Worm (Caenorhabditis elegans) whole organism, L1 larva: ENCODE results near the gene sru-29.

Source experiments
- C04F5.9 ChIP-seq: sonication (generic microtip); optimal IDR thresholded peaks from 2 replicates; lab custom pipeline; 2016; ENCODE audit warnings: missing genetic modification characterization, missing compliant biosample characterization
- C16A3.4 ChIP-seq: fragments of 150-350 bp; optimal IDR thresholded peaks from 2 replicates; lab custom pipeline; 2014; ENCODE audit warnings: missing biosample characterization, missing genetic modification characterization
- F16B12.6 ChIP-seq: fragments of 150-350 bp; optimal IDR thresholded peaks from 2 replicates; lab custom pipeline; 2014; ENCODE audit warnings: missing biosample characterization, missing genetic modification characterization
- Y116A8C.19 ChIP-seq: sonication (generic microtip); optimal IDR thresholded peaks from 2 replicates; lab custom pipeline; 2016; ENCODE audit warnings: missing compliant biosample characterization, missing genetic modification characterization, borderline replicate concordance
- alr-1 ChIP-seq: fragments of 200-800 bp; sonication (Bioruptor generic); optimal IDR thresholded peaks from 2 replicates; lab custom pipeline; 2018; ENCODE audit warnings: borderline replicate concordance, mild to moderate bottlenecking, missing genetic modification characterization, missing compliant biosample characterization
- ceh-63 ChIP-seq: fragments of 200-800 bp; sonication (Bioruptor generic); optimal IDR thresholded peaks from 2 replicates; lab custom pipeline; 2018; ENCODE audit warnings: mild to moderate bottlenecking, missing genetic modification characterization, missing compliant biosample characterization
- ceh-8 ChIP-seq: fragments of 200-800 bp; sonication (Bioruptor generic); optimal IDR thresholded peaks from 2 replicates; lab custom pipeline; 2018; ENCODE audit warnings: mild to moderate bottlenecking, missing genetic modification characterization, moderate library complexity, missing compliant biosample characterization
- ceh-82 ChIP-seq, 3 experiments: fragments of 150-350 bp in 1 of 3; sonication (generic microtip) in 2 of 3; optimal IDR thresholded peaks; 2 replicates each; lab custom pipeline; 2014 to 2017; ENCODE audit warnings: missing biosample characterization in 3 of 3, missing genetic modification characterization in 3 of 3
- ceh-90 ChIP-seq: sonication (generic microtip); optimal IDR thresholded peaks from 2 replicates; lab custom pipeline; 2016; ENCODE audit warnings: missing genetic modification characterization, missing compliant biosample characterization
- ces-1 ChIP-seq: fragments of 150-350 bp; optimal IDR thresholded peaks from 2 replicates; lab custom pipeline; 2014; ENCODE audit warnings: missing biosample characterization, missing genetic modification reagents, missing genetic modification characterization
- dpl-1 ChIP-seq, 3 experiments: fragments of 150-350 bp in 2 of 3; sonication (generic microtip) in 1 of 3; optimal IDR thresholded peaks; 2 replicates each; lab custom pipeline; 2014 to 2017; ENCODE audit warnings: missing biosample characterization in 3 of 3, missing genetic modification characterization in 3 of 3, missing genetic modification reagents in 3 of 3
- efl-1 ChIP-seq, 4 experiments: fragments of 150-350 bp; optimal IDR thresholded peaks in 3 of 4; peaks in 1 of 4; 1 replicate in 1 of 4; 2 replicates in 3 of 4; lab custom pipeline; 2014; ENCODE audit warnings: missing biosample characterization in 2 of 4, missing genetic modification characterization in 2 of 4, missing genetic modification reagents in 2 of 4
- elt-2 ChIP-seq: sonication (generic microtip); optimal IDR thresholded peaks from 2 replicates; lab custom pipeline; 2016; ENCODE audit warnings: missing genetic modification characterization, mild to moderate bottlenecking, inconsistent platforms, missing compliant biosample characterization, missing genetic modification reagents
- grh-1 ChIP-seq: fragments of 200-800 bp; sonication (Bioruptor generic); IDR thresholded peaks from 2 replicates; pipeline ENCODE4 v1.3.6; 2022; ENCODE audit warnings: missing genetic modification reagents, missing genetic modification characterization, missing compliant biosample characterization
- irx-1 ChIP-seq: sonication (generic microtip); optimal IDR thresholded peaks from 2 replicates; lab custom pipeline; 2016; ENCODE audit warnings: missing genetic modification characterization, missing compliant biosample characterization
- lin-15B ChIP-seq: fragments of 150-350 bp; sonication (generic microtip); optimal IDR thresholded peaks from 3 replicates; lab custom pipeline; 2014; ENCODE audit warnings: missing biosample characterization, missing genetic modification characterization
- lin-39 ChIP-seq: fragments of 150-350 bp; optimal IDR thresholded peaks from 2 replicates; lab custom pipeline; 2014; ENCODE audit warnings: missing biosample characterization, missing genetic modification reagents, missing genetic modification characterization
- lir-3 ChIP-seq: sonication (generic microtip); optimal IDR thresholded peaks from 2 replicates; lab custom pipeline; 2016; ENCODE audit warnings: mild to moderate bottlenecking, missing genetic modification characterization, moderate library complexity, missing compliant biosample characterization; ENCODE audit not compliant: poor library complexity
- lsy-2 ChIP-seq, 2 experiments: fragments of 150-350 bp; optimal IDR thresholded peaks; 2 replicates each; lab custom pipeline; 2014; ENCODE audit warnings: missing biosample characterization in 2 of 2, missing genetic modification characterization in 2 of 2
- mep-1 ChIP-seq: fragments of 150-350 bp; optimal IDR thresholded peaks from 2 replicates; lab custom pipeline; 2014; ENCODE audit warnings: missing biosample characterization, missing genetic modification characterization
- nhr-47 ChIP-seq: sonication (generic microtip); optimal IDR thresholded peaks from 2 replicates; lab custom pipeline; 2016; ENCODE audit warnings: mild to moderate bottlenecking, missing genetic modification characterization, moderate library complexity, missing compliant biosample characterization
- nhr-85 ChIP-seq: sonication (generic microtip); peaks from one replicate; lab custom pipeline; 2016; ENCODE audit warnings: missing genetic modification characterization, inconsistent platforms, missing compliant biosample characterization
- nhr-90 ChIP-seq: sonication (generic microtip); optimal IDR thresholded peaks from 2 replicates; lab custom pipeline; 2016; ENCODE audit warnings: mild to moderate bottlenecking, missing genetic modification characterization, missing compliant biosample characterization; ENCODE audit not compliant: poor library complexity
- pag-3 ChIP-seq: sonication (generic microtip); optimal IDR thresholded peaks from 2 replicates; lab custom pipeline; 2017; ENCODE audit warnings: missing genetic modification characterization, mild to moderate bottlenecking, missing compliant biosample characterization, antibody characterized with exemption, borderline replicate concordance; ENCODE audit not compliant: insufficient read depth
- rnt-1 ChIP-seq: sonication (generic microtip); optimal IDR thresholded peaks from 2 replicates; lab custom pipeline; 2016; ENCODE audit warnings: mild to moderate bottlenecking, missing genetic modification characterization, moderate library complexity, missing compliant biosample characterization
- skn-1 ChIP-seq: fragments of 150-350 bp; optimal IDR thresholded peaks from 2 replicates; lab custom pipeline; 2014; ENCODE audit warnings: missing biosample characterization, missing genetic modification characterization
- snpc-4 ChIP-seq: fragments of 150-350 bp; optimal IDR thresholded peaks from 2 replicates; lab custom pipeline; 2014; ENCODE audit warnings: missing biosample characterization, missing genetic modification characterization
- swsn-7 ChIP-seq: sonication (generic microtip); optimal IDR thresholded peaks from 2 replicates; lab custom pipeline; 2016; ENCODE audit warnings: missing genetic modification characterization, missing compliant biosample characterization
- unc-130 ChIP-seq: fragments of 150-350 bp; optimal IDR thresholded peaks from 2 replicates; lab custom pipeline; 2017; ENCODE audit warnings: missing biosample characterization, missing genetic modification characterization, inconsistent platforms
- unc-62 ChIP-seq: fragments of 150-350 bp; optimal IDR thresholded peaks from 2 replicates; lab custom pipeline; 2014; ENCODE audit warnings: missing biosample characterization, missing genetic modification reagents, missing genetic modification characterization
- vab-15 ChIP-seq: sonication (generic microtip); optimal IDR thresholded peaks from 2 replicates; lab custom pipeline; 2017; ENCODE audit warnings: missing genotype, mild to moderate bottlenecking, missing genetic modification characterization, missing compliant biosample characterization
- ztf-4 ChIP-seq: fragments of 150-350 bp; optimal IDR thresholded peaks from 2 replicates; lab custom pipeline; 2014; ENCODE audit warnings: missing biosample characterization, missing genetic modification characterization

The sru-29 gene

DNA sequence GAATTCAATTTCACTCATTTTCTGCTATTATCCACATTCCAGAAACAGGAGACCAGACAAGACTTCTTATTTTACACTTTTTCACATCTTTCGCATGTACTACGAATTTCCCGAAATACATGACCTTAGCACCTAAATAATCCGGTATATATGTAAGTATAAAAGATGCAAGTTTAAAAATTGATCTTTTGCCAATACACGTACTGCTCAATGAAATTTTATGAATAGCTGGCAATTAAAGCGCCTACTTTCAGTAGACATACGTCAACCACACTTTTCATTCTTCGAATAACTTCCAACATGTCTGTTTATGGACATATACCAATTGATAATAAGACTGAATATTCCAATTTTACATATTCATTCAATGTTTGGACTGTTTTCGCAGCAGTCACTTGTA is 8.1 kb upstream of the sru-29 start, which contains the start of gene sru-39:
Gene sru-39, plus strand, starts transcription at position 301 of the 400 bp plus-strand sequence.
- TF ChIP-seq efl-1 (optimal IDR thresholded peaks at IDR 0.05; lab: Kevin White, UChicago) (no peak), efl-1 (GFP tag; optimal IDR thresholded peaks at IDR 0.05 in 1 of 2; lab: Kevin White, UChicago) (peak in 1 of 2 experiments; percentile 72), rnt-1 (tag; lab: Kevin White, UChicago) (no peak)

DNA sequence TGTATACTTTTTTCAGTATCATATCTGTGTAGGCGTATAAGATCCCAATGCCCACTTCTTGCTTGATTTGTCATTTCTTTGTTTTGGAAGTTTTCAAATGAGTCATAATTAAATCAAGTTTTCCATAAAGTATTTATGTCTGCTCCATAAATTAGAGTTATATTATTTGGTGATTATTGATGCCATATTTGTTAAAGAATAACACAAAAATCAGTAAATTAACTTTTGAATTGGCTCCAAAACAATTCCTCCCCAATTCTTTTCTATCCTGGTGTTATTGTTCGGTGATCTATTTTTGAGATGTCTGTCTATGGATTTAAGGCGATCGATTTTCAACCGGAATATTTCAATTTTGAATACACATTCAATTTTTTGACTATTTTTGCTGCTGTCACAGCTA is 6.1 kb upstream of the sru-29 start, which contains the start of gene sru-37:
Gene sru-37, plus strand, starts transcription at position 301 of the 400 bp plus-strand sequence.
- TF ChIP-seq grh-1 (GFP tag; lab: Robert Waterston, UW) (no peak), dpl-1 (GFP tag; optimal IDR thresholded peaks at IDR 0.05; lab: Kevin White, UChicago) (no peak), nhr-90 (no peak), swsn-7 (tag; lab: Kevin White, UChicago) (no peak), unc-130 (tag; lab: Kevin White, UChicago) (no peak), F16B12.6 (tag; lab: Kevin White, UChicago) (no peak), C04F5.9 (tag; lab: Kevin White, UChicago) (no peak), C16A3.4 (tag; lab: Kevin White, UChicago) (no peak), ceh-63 (no peak), lsy-2 (tag; optimal IDR thresholded peaks at IDR 0.05; lab: Kevin White, UChicago) (no peak), pag-3 (tag; lab: Kevin White, UChicago) (no peak), nhr-47 (tag; lab: Kevin White, UChicago) (no peak), irx-1 (tag; lab: Kevin White, UChicago) (no peak), vab-15 (no peak), nhr-85 (tag; lab: Kevin White, UChicago) (no peak), skn-1 (tag; lab: Kevin White, UChicago) (no peak), alr-1 (tag; lab: Kevin White, UChicago) (no peak), ceh-90 (tag; lab: Kevin White, UChicago) (no peak)

DNA sequence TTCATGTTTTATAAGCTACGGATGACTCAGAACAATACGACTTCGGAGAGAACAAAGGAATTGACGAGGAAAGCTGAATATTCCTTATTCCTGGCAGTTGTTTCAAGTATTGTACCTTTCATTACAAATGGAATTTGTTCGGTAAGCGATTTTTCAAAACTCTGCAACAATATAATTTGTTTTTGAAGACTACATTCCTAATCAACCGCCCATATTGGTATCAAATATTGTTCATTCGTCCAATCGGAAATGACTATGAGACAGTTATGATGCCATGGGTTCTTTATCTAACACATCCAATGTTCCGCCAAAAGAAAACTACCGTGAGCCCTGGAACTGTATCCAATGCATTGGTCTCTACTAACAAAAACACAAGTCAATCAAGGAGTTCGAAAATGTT is 962 bp downstream of the sru-29 start:
- no peak for TF ChIP-seq unc-62 (GFP tag; lab: Kevin White, UChicago)
- no peak for TF ChIP-seq lin-15B (tag; lab: Kevin White, UChicago)
- no peak for TF ChIP-seq ceh-82 (tag; optimal IDR thresholded peaks at IDR 0.05; lab: Kevin White, UChicago)
- TF ChIP-seq irx-1 (tag; lab: Kevin White, UChicago), result no peak
- no peak for TF ChIP-seq ces-1 (GFP tag; lab: Kevin White, UChicago)
- no peak for TF ChIP-seq F16B12.6 (tag; lab: Kevin White, UChicago)
- no peak for TF ChIP-seq ztf-4 (tag; lab: Kevin White, UChicago)

DNA sequence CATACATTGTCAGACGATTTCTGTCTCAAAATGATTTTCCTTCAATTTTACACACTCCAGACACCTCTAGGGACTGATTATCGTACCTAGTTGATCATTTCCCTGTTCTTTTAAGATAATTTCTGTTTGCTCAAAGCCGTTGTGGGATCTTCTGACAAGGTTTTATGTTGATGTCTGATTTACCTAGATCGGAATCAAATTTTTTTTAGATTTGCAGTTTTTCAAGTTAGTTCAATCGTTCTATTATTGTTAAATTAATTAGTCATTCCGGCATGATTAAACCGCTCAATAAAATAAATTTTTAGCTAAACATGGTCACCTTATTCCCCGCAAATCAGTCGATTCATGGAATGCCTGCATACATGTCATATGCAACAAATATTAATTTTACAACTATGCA is 2.3 kb downstream of the sru-29 start, which contains the start of gene sru-30:
Gene sru-30, plus strand, starts transcription at position 301 of the 400 bp plus-strand sequence.
- TF ChIP-seq lir-3 (tag; lab: Kevin White, UChicago) (no peak), nhr-85 (tag; lab: Kevin White, UChicago) (no peak), skn-1 (tag; lab: Kevin White, UChicago) (no peak), elt-2 (tag; lab: Kevin White, UChicago) (no peak), ceh-90 (tag; lab: Kevin White, UChicago) (no peak), snpc-4 (tag; lab: Kevin White, UChicago) (no peak), F16B12.6 (tag; lab: Kevin White, UChicago) (no peak), alr-1 (tag; lab: Kevin White, UChicago) (no peak), efl-1 (optimal IDR thresholded peaks at IDR 0.05; lab: Kevin White, UChicago) (no peak), efl-1 (GFP tag; optimal IDR thresholded peaks at IDR 0.05 in 1 of 2; lab: Kevin White, UChicago) (no peak), Y116A8C.19 (tag; lab: Kevin White, UChicago) (no peak)
- TF ChIP-seq, all 84 proteins: peak for 0

DNA sequence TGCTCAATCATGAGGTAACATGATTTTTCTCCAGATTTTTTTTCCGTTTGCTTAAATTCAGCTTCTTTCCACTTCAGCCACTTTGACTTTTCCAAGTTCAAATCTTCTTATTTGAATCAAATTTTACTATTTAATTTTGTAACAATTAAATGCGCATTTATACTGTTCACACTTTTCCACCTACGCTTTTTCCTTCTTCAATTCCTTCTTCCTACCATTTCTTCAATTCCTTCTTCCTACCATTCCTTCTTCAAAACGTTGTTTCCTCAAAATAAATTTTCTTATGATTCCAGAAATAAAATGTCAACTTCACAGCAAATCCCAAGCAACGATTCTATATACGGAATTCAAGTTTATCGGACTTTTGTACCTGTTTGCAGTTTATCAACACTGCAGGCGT is 5.1 kb downstream of the sru-29 start, which contains the start of gene sru-31:
Gene sru-31, plus strand, starts transcription at position 301 of the 400 bp plus-strand sequence.
- TF ChIP-seq mep-1 (tag; lab: Kevin White, UChicago), result no peak
- TF ChIP-seq lin-39, result no peak
- no peak for TF ChIP-seq ceh-8
- TF ChIP-seq efl-1 (optimal IDR thresholded peaks at IDR 0.05; lab: Kevin White, UChicago), result no peak
- TF ChIP-seq efl-1 (GFP tag; optimal IDR thresholded peaks at IDR 0.05 in 1 of 2; lab: Kevin White, UChicago), result peak in 1 of 2 experiments; percentile 58
- no peak for TF ChIP-seq grh-1 (GFP tag; lab: Robert Waterston, UW)
